Fruit fly (Drosophila melanogaster) whole organism, prepupa: Measurements from ENCODE around the gene wfs1.

ENCODE experiments used
- Blimp-1 ChIP-seq: fragments of 200-800 bp; sonication (Bioruptor generic); optimal IDR thresholded peaks from 3 replicates; lab custom pipeline; 2017; ENCODE audit warnings: missing biosample characterization, missing genetic modification characterization, mild to moderate bottlenecking, moderate library complexity, missing genetic modification reagents
- CG10631 ChIP-seq: fragments of 200-800 bp; sonication (Bioruptor generic); optimal IDR thresholded peaks from 2 replicates; lab custom pipeline; 2016; ENCODE audit warnings: missing biosample characterization, missing genetic modification characterization
- CG10669 ChIP-seq: fragments of 200-800 bp; sonication (Bioruptor generic); optimal IDR thresholded peaks from 3 replicates; lab custom pipeline; 2018; ENCODE audit warnings: missing biosample characterization, mild to moderate bottlenecking, missing genetic modification characterization, moderate library complexity
- CG11294 ChIP-seq: fragments of 200-800 bp; sonication (Bioruptor generic); IDR thresholded peaks from 2 replicates; pipeline ENCODE4 v1.3.6; 2022; ENCODE audit warnings: missing biosample characterization, missing genetic modification characterization
- CG11762 ChIP-seq: fragments of 200-800 bp; sonication (Bioruptor generic); optimal IDR thresholded peaks from 3 replicates; lab custom pipeline; 2016; ENCODE audit warnings: missing biosample characterization, missing genetic modification characterization; ENCODE audit not compliant: insufficient read depth
- CG11902 ChIP-seq: fragments of 200-800 bp; sonication (Bioruptor generic); optimal IDR thresholded peaks from 3 replicates; lab custom pipeline; 2016; ENCODE audit warnings: missing biosample characterization, missing genetic modification characterization
- CG15336 ChIP-seq: fragments of 200-800 bp; sonication (Bioruptor generic); IDR thresholded peaks from 2 replicates; pipeline ENCODE4 v1.3.6; 2022; ENCODE audit warnings: missing biosample characterization, missing genetic modification characterization
- CG16779 ChIP-seq: fragments of 200-800 bp; sonication (Bioruptor generic); optimal IDR thresholded peaks from 3 replicates; lab custom pipeline; 2017; ENCODE audit warnings: missing biosample characterization, mild to moderate bottlenecking, missing genetic modification characterization
- CG31627 ChIP-seq: fragments of 200-800 bp; sonication (Bioruptor generic); optimal IDR thresholded peaks from 3 replicates; lab custom pipeline; 2016; ENCODE audit warnings: missing biosample characterization, missing genetic modification characterization
- CG32006 ChIP-seq: fragments of 200-800 bp; sonication (Bioruptor generic); optimal IDR thresholded peaks from 3 replicates; lab custom pipeline; 2017; ENCODE audit warnings: missing biosample characterization, mild to moderate bottlenecking, missing genetic modification characterization
- CG3919 ChIP-seq: fragments of 200-800 bp; sonication (Bioruptor generic); optimal IDR thresholded peaks from 3 replicates; lab custom pipeline; 2016; ENCODE audit warnings: missing biosample characterization, missing genetic modification characterization
- CG6163 ChIP-seq: fragments of 200-800 bp; sonication (Bioruptor generic); IDR thresholded peaks from 3 replicates; pipeline ENCODE4 v1.3.6; 2022; ENCODE audit warnings: missing biosample characterization, missing genetic modification characterization
- CG6276 ChIP-seq: fragments of 200-800 bp; sonication (Bioruptor generic); optimal IDR thresholded peaks from 2 replicates; lab custom pipeline; 2017; ENCODE audit warnings: missing biosample characterization, mild to moderate bottlenecking, missing genetic modification characterization
- CG6792 ChIP-seq: fragments of 200-800 bp; sonication (Bioruptor generic); optimal IDR thresholded peaks from 3 replicates; lab custom pipeline; 2016; ENCODE audit warnings: missing biosample characterization, missing genetic modification characterization
- CG6808 ChIP-seq: fragments of 200-800 bp; sonication (Bioruptor generic); optimal IDR thresholded peaks from 3 replicates; lab custom pipeline; 2017; ENCODE audit warnings: missing biosample characterization, missing genetic modification characterization, mild to moderate bottlenecking, moderate library complexity, missing genetic modification reagents
- CG6854 ChIP-seq: fragments of 200-800 bp; sonication (Bioruptor generic); optimal IDR thresholded peaks from 2 replicates; lab custom pipeline; 2017; ENCODE audit warnings: missing biosample characterization, mild to moderate bottlenecking, missing genetic modification characterization
- CG7368 ChIP-seq: fragments of 200-800 bp; sonication (Bioruptor generic); optimal IDR thresholded peaks from 3 replicates; lab custom pipeline; 2016; ENCODE audit warnings: missing biosample characterization, missing genetic modification characterization
- CG8119 ChIP-seq: fragments of 200-800 bp; sonication (Bioruptor generic); IDR thresholded peaks from 3 replicates; pipeline ENCODE4 v1.3.6; 2022; ENCODE audit warnings: missing biosample characterization, missing genetic modification characterization
- CG8319 ChIP-seq: fragments of 200-800 bp; sonication (Bioruptor generic); optimal IDR thresholded peaks from 3 replicates; lab custom pipeline; 2016; ENCODE audit warnings: missing biosample characterization, missing genetic modification characterization
- Eip75B ChIP-seq: fragments of 200-800 bp; sonication (Bioruptor generic); optimal IDR thresholded peaks from 3 replicates; lab custom pipeline; 2016; ENCODE audit warnings: missing biosample characterization, missing genetic modification characterization
- Eip93F ChIP-seq: fragments of 200-800 bp; sonication (Bioruptor generic); optimal IDR thresholded peaks from 2 replicates; lab custom pipeline; 2016; ENCODE audit warnings: missing biosample characterization, mild to moderate bottlenecking, missing genetic modification characterization
- Ets21C ChIP-seq: fragments of 200-800 bp; sonication (Bioruptor generic); optimal IDR thresholded peaks from 3 replicates; lab custom pipeline; 2016; ENCODE audit warnings: missing biosample characterization, missing genetic modification characterization
- Hr38 ChIP-seq: sonication (Bioruptor generic); optimal IDR thresholded peaks from 2 replicates; lab custom pipeline; 2016; ENCODE audit warnings: missing biosample characterization, missing genetic modification characterization
- Hr39 ChIP-seq: fragments of 200-800 bp; sonication (Bioruptor generic); optimal IDR thresholded peaks from 2 replicates; lab custom pipeline; 2016; ENCODE audit warnings: missing biosample characterization, missing genetic modification characterization
- Lpt ChIP-seq: fragments of 200-800 bp; sonication (Bioruptor generic); optimal IDR thresholded peaks from 3 replicates; lab custom pipeline; 2016; ENCODE audit warnings: missing biosample characterization, missing genetic modification characterization
- Met ChIP-seq: fragments of 200-800 bp; sonication (Bioruptor generic); optimal IDR thresholded peaks from 3 replicates; lab custom pipeline; 2016; ENCODE audit warnings: missing biosample characterization, missing genetic modification characterization
- OdsH ChIP-seq: fragments of 200-800 bp; sonication (Bioruptor generic); optimal IDR thresholded peaks from 3 replicates; lab custom pipeline; 2016; ENCODE audit warnings: missing biosample characterization, missing genetic modification characterization
- Smox ChIP-seq: fragments of 200-800 bp; sonication (Bioruptor generic); optimal IDR thresholded peaks from 3 replicates; lab custom pipeline; 2016; ENCODE audit warnings: missing biosample characterization, missing genetic modification characterization
- Sox102F ChIP-seq: fragments of 200-800 bp; sonication (Bioruptor generic); optimal IDR thresholded peaks from 2 replicates; lab custom pipeline; 2016; ENCODE audit warnings: missing biosample characterization, mild to moderate bottlenecking, missing genetic modification characterization
- Sox15 ChIP-seq: fragments of 200-800 bp; sonication (Bioruptor generic); optimal IDR thresholded peaks from 3 replicates; lab custom pipeline; 2016; ENCODE audit warnings: missing biosample characterization, missing genetic modification characterization
- achi ChIP-seq: fragments of 200-800 bp; sonication (Bioruptor generic); optimal IDR thresholded peaks from 3 replicates; lab custom pipeline; 2016; ENCODE audit warnings: missing biosample characterization, missing genetic modification characterization
- cyc ChIP-seq: fragments of 200-800 bp; sonication (Bioruptor generic); optimal IDR thresholded peaks from 3 replicates; lab custom pipeline; 2016; ENCODE audit warnings: missing biosample characterization, missing genetic modification characterization
- dac ChIP-seq: fragments of 200-800 bp; sonication (Bioruptor generic); optimal IDR thresholded peaks from 2 replicates; lab custom pipeline; 2017; ENCODE audit warnings: missing biosample characterization, mild to moderate bottlenecking, missing genetic modification characterization
- dsx ChIP-seq: fragments of 200-800 bp; optimal IDR thresholded peaks from 3 replicates; lab custom pipeline; 2019; ENCODE audit warnings: missing biosample characterization, mild to moderate bottlenecking, missing genetic modification characterization, moderate library complexity; ENCODE audit not compliant: poor library complexity, severe bottlenecking
- eg ChIP-seq: fragments of 200-800 bp; sonication (Bioruptor generic); IDR thresholded peaks from 3 replicates; pipeline ENCODE4 v1.3.6; 2022; ENCODE audit warnings: missing biosample characterization, missing genetic modification characterization
- esn ChIP-seq: fragments of 200-800 bp; sonication (Bioruptor generic); optimal IDR thresholded peaks from 2 replicates; lab custom pipeline; 2016; ENCODE audit warnings: missing biosample characterization, mild to moderate bottlenecking, missing genetic modification characterization, moderate library complexity
- fd59A ChIP-seq: fragments of 200-800 bp; sonication (Bioruptor generic); optimal IDR thresholded peaks from 2 replicates; lab custom pipeline; 2017; ENCODE audit warnings: missing biosample characterization, mild to moderate bottlenecking, missing genetic modification characterization, missing genetic modification reagents
- fd85E ChIP-seq: fragments of 200-800 bp; sonication (Bioruptor generic); optimal IDR thresholded peaks from 3 replicates; lab custom pipeline; 2016; ENCODE audit warnings: missing biosample characterization, missing genetic modification characterization
- fkh ChIP-seq: fragments of 200-800 bp; sonication (Bioruptor generic); optimal IDR thresholded peaks from 3 replicates; lab custom pipeline; 2017; ENCODE audit warnings: missing biosample characterization, mild to moderate bottlenecking, missing genetic modification characterization, moderate library complexity
- lz ChIP-seq: fragments of 200-800 bp; sonication (Bioruptor generic); optimal IDR thresholded peaks from 3 replicates; lab custom pipeline; 2016; ENCODE audit warnings: missing biosample characterization, missing genetic modification characterization
- pdm3 ChIP-seq: fragments of 200-800 bp; sonication (Bioruptor generic); optimal IDR thresholded peaks from 3 replicates; lab custom pipeline; 2016; ENCODE audit warnings: missing biosample characterization, missing genetic modification characterization
- spab ChIP-seq: fragments of 200-800 bp; sonication (Bioruptor generic); optimal IDR thresholded peaks from 2 replicates; lab custom pipeline; 2017; ENCODE audit warnings: missing biosample characterization, mild to moderate bottlenecking, missing genetic modification characterization, missing genetic modification reagents
- ss ChIP-seq, 2 experiments: fragments of 200-800 bp; sonication (Bioruptor generic); optimal IDR thresholded peaks; 2 replicates in 1 of 2; 3 replicates in 1 of 2; lab custom pipeline; 2017 to 2018; ENCODE audit warnings: mild to moderate bottlenecking in 2 of 2, missing biosample characterization in 2 of 2, missing genetic modification characterization in 2 of 2, moderate library complexity in 1 of 2
- svp ChIP-seq: fragments of 200-800 bp; sonication (Bioruptor generic); peaks from one replicate; lab custom pipeline; 2016; ENCODE audit warnings: missing biosample characterization, missing genetic modification characterization
- topi ChIP-seq: fragments of 200-800 bp; sonication (Bioruptor generic); optimal IDR thresholded peaks from 3 replicates; lab custom pipeline; 2016; ENCODE audit warnings: missing biosample characterization, missing genetic modification characterization
- vri ChIP-seq: fragments of 200-800 bp; sonication (Bioruptor generic); optimal IDR thresholded peaks from 3 replicates; lab custom pipeline; 2016; ENCODE audit warnings: missing biosample characterization, mild to moderate bottlenecking, missing genetic modification characterization

Gene wfs1

DNA sequence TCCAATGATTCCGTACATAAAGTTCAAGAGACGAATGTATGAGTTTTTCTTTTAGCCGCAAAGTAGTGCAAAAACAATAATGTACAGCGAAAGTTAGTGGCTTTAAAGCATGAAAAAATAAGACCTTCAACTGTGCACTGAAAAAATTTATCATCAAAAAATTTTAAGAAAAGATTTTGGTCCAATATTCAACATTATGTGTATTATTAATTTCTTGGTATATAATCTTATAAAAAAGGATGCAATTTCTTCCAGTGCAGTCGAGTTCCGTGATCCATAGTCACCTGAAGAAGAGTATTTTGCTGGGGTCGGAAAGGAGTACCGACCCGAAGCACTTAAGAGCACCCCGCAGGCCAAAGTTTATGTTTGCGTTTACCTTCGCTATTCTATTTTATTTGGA lies 21.6 kb downstream of the wfs1 start (continued):
- no peak for TF ChIP-seq spab (GFP tag; lab: Kevin White, UChicago)
- TF ChIP-seq Smox (GFP tag; lab: Kevin White, UChicago), result peak; percentile 37
- peak; percentile 26 for TF ChIP-seq Hr39 (GFP tag; lab: Kevin White, UChicago)
- peak; percentile 25 for TF ChIP-seq CG31627
- TF ChIP-seq, all 60 proteins: peak for 33

DNA sequence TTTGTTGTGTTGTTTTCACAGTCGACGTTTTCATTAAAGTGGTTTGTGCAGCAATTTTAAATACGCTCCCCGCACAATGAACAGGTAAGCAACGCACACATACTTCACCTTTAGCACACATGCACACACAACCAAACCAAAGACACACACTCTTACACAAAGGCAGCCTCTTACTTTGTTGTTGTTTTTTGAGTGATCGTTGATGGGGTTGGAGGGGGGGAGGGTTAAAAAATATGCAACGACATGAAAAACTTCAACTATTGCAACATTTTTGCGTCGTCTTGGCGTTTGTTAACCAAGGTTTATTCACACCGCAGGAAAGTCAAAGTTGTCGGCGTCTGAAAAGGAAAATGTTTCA lies 22.2 kb downstream of the wfs1 start:
- TF ChIP-seq CG7368 (GFP tag; lab: Kevin White, UChicago), result no peak
- TF ChIP-seq, all 60 proteins: peak for 0

DNA sequence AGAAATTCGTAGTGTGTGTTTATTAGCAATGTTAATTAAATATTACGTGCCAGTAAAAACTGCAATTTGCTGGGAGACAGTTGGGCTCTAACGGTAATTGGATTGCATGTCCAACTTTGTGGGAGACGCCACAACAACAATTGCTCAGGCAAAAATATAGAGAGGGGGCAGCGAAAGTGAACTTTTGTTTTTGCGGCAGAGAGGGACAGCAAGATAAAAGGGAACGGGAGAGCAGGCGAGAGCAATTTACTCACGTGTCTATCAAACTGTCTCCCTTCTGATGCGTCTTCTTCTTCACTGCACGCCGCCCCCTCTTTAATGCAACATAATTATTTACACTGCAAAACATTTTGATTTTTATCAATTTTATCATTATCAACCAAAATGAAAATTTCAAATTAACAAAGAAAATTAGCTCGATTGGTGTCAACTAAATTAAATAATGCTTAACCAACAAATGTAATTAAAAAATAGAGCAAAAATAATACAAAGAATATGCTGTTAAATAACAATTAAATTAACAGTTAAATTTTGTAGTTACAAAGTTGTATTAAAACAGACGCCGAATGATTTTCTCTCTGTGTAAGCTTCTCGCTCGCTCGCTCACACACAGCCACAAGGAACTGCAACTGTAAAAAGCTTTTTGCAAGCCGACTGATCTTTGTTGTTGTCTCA lies 22.8 kb downstream of the wfs1 start:
- TF ChIP-seq CG6792 (GFP tag; lab: Kevin White, UChicago), result peak; percentile 89
- no peak for TF ChIP-seq Eip93F (GFP tag; lab: Kevin White, UChicago)
- peak; percentile 95 for TF ChIP-seq CG15336 (GFP tag; lab: Robert Waterston, UW)
- TF ChIP-seq CG3919 (GFP tag; lab: Kevin White, UChicago), result peak; percentile 97
- TF ChIP-seq CG6808 (GFP tag; lab: Kevin White, UChicago), result peak; percentile 97
- peak; percentile 93 for TF ChIP-seq CG6163 (GFP tag; lab: Robert Waterston, UW)
- TF ChIP-seq dsx, result peak; percentile 97
- peak; percentile 93 for TF ChIP-seq fd59A (GFP tag; lab: Kevin White, UChicago)
- peak; percentile 93 for TF ChIP-seq CG11762 (GFP tag; lab: Kevin White, UChicago)
- peak; percentile 89 for TF ChIP-seq cyc (GFP tag; lab: Kevin White, UChicago)
- peak; percentile 92 for TF ChIP-seq Eip75B (GFP tag; lab: Kevin White, UChicago)
- peak; percentile 79 for TF ChIP-seq CG16779 (tag; lab: Kevin White, UChicago)
- TF ChIP-seq OdsH (GFP tag; lab: Kevin White, UChicago), result peak; percentile 95
- TF ChIP-seq CG6276 (GFP tag; lab: Kevin White, UChicago), result peak; percentile 91
- TF ChIP-seq CG11902 (GFP tag; lab: Kevin White, UChicago), result peak; percentile 89
- peak; percentile 91 to 96 for TF ChIP-seq ss (GFP tag; optimal IDR thresholded peaks at IDR 0.05; lab: Kevin White, UChicago)
- peak; percentile 1 for TF ChIP-seq fkh (GFP tag; lab: Kevin White, UChicago)
- TF ChIP-seq Ets21C (GFP tag; lab: Kevin White, UChicago), result peak; percentile 87
- TF ChIP-seq vri, result peak; percentile 73
- TF ChIP-seq dac (GFP tag; lab: Kevin White, UChicago), result peak; percentile 77
- TF ChIP-seq Hr38 (GFP tag; lab: Kevin White, UChicago), result no peak
- peak; percentile 95 for TF ChIP-seq Met (GFP tag; lab: Kevin White, UChicago)
- peak; percentile 96 for TF ChIP-seq CG8119 (GFP tag; lab: Robert Waterston, UW)
- TF ChIP-seq pdm3 (GFP tag; lab: Kevin White, UChicago), result peak; percentile 97
- peak; percentile 65 for TF ChIP-seq CG6854 (GFP tag; lab: Kevin White, UChicago)
- TF ChIP-seq Hr39 (GFP tag; lab: Kevin White, UChicago), result peak; percentile 95
- peak; percentile 95 for TF ChIP-seq esn (GFP tag; lab: Kevin White, UChicago)
- TF ChIP-seq CG31627, result peak; percentile 95
- TF ChIP-seq CG10631 (GFP tag; lab: Kevin White, UChicago), result peak; percentile 92
- peak; percentile 92 for TF ChIP-seq Sox15 (GFP tag; lab: Kevin White, UChicago)
- peak; percentile 97 for TF ChIP-seq Blimp-1
- peak; percentile 95 for TF ChIP-seq Lpt (GFP tag; lab: Kevin White, UChicago)
- peak; percentile 95 for TF ChIP-seq Smox (GFP tag; lab: Kevin White, UChicago)
- TF ChIP-seq fd85E (GFP tag; lab: Kevin White, UChicago), result peak; percentile 76
- peak; percentile 93 for TF ChIP-seq eg (GFP tag; lab: Robert Waterston, UW)
- TF ChIP-seq achi (GFP tag; lab: Kevin White, UChicago), result peak; percentile 93
- peak; percentile 93 for TF ChIP-seq lz
- TF ChIP-seq topi (GFP tag; lab: Kevin White, UChicago), result peak; percentile 96
- peak; percentile 93 for TF ChIP-seq CG10669 (GFP tag; lab: Kevin White, UChicago)
- TF ChIP-seq CG32006 (GFP tag; lab: Kevin White, UChicago), result peak; percentile 97
- TF ChIP-seq svp (GFP tag; lab: Kevin White, UChicago), result peak; percentile 98
- TF ChIP-seq Sox102F, result peak; percentile 90
- peak; percentile 88 for TF ChIP-seq CG11294 (GFP tag; lab: Robert Waterston, UW)
- peak; percentile 94 for TF ChIP-seq CG8319 (GFP tag; lab: Kevin White, UChicago)
